Worm (Caenorhabditis elegans): ENCODE measurements around the gene K01A2.10.
"Not testable (repeated sequence)": the region's sequence is repeated elsewhere in the genome, so short reads cannot be mapped to it uniquely, and the experiment has no call there.

K01A2.10 gene

ce11 chrII:312110-312509 is 10.8 kb downstream of the K01A2.10 start, which contains the start of gene mps-2:
Gene mps-2 (minus strand): TSS chrII:312210.
- not testable (repeated sequence) for TF ChIP-seq B0336.3 (GFP tag; IDR thresholded peaks at IDR 0.05); unc-62 (GFP tag; optimal IDR thresholded peaks at IDR 0.05); madf-3 (GFP tag; IDR thresholded peaks at IDR 0.05)

DNA sequence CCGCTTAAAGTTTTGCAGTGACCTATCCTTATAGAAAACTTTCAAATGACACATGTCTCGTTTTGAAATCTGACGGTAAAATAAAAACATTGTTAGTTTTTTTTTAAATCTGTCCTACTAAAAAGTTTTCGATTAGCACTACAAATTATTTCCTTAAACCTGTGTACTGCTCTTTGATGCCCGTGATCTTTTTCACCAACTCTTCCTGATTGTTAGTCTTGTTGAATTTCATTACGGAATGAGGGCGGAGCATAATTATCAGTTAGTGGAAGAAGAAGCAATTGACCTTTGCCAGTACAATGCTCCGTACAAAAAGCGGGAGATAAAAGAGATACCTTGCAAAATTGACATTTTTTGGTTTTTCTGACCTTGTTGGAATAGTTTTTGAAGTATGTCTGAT is 15.7 kb downstream of the K01A2.10 start, which contains the start of gene K01A2.4:
TSS of gene K01A2.4 (plus strand) at position 301 of the 400 bp plus-strand sequence.
- no peak for TF ChIP-seq rpc-1 (optimal IDR thresholded peaks at IDR 0.05)
- no peak for TF ChIP-seq rpc-1 (tag; optimal IDR thresholded peaks at IDR 0.05)
- TF ChIP-seq unc-130 (GFP tag; optimal IDR thresholded peaks at IDR 0.05): no peak
- no peak for TF ChIP-seq sptf-2 (GFP tag; optimal IDR thresholded peaks at IDR 0.05)
- no peak for TF ChIP-seq ZK185.1 (tag; optimal IDR thresholded peaks at IDR 0.05; ENCODE audit: poor library complexity, severe bottlenecking)
- no peak for TF ChIP-seq dpl-1 (GFP tag; optimal IDR thresholded peaks at IDR 0.05)
- TF ChIP-seq ama-1 (optimal IDR thresholded peaks at IDR 0.05): no peak
- no peak for TF ChIP-seq ama-1 (GFP tag; optimal IDR thresholded peaks at IDR 0.05)
- TF ChIP-seq ztf-28 (GFP tag; IDR thresholded peaks at IDR 0.05): no peak
- TF ChIP-seq ztf-22 (GFP tag; optimal IDR thresholded peaks at IDR 0.05): no peak
- no peak for TF ChIP-seq dpff-1 (tag; optimal IDR thresholded peaks at IDR 0.05)
- no peak for TF ChIP-seq snpc-3.4 (tag; optimal IDR thresholded peaks at IDR 0.05)
- no peak for TF ChIP-seq ztf-25 (GFP tag; IDR thresholded peaks at IDR 0.05)
- TF ChIP-seq athp-1 (tag; optimal IDR thresholded peaks at IDR 0.05): no peak

DNA sequence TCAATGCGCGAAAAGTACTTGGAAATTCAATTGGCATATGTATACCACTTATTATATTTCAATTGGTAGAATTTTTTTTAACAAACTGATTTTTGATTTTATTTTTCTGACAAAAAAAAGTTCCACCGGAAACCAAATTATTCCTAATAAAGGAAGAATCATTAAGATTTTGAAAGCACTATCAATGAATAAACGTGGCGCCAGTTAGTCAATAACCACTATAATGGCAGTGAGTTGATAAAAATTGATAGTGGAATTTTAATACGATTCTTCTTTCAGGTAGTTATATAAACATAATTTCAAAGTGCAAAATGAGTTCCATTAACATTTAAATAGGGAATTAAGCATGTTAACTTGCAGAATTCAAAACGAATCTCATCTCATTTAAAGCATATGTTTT is 17.3 kb downstream of the K01A2.10 start, which contains the start of gene col-69:
TSS of gene col-69 (minus strand) at position 101 of the 400 bp plus-strand sequence.
- TF ChIP-seq Y95B8A.8 (GFP tag; IDR thresholded peaks at IDR 0.05) (no peak), him-1 (tag; optimal IDR thresholded peaks at IDR 0.05) (no peak), hsf-1 (GFP tag; IDR thresholded peaks at IDR 0.05) (no peak), let-526 (GFP tag; IDR thresholded peaks at IDR 0.05) (no peak), dox-1 (GFP tag; IDR thresholded peaks at IDR 0.05) (no peak), Y53G8AR.9 (GFP tag; conservative IDR thresholded peaks at IDR 0.05) (no peak), nfya-2 (GFP tag; IDR thresholded peaks at IDR 0.05) (no peak), T26A5.8 (tag; optimal IDR thresholded peaks at IDR 0.05) (no peak)

ce11 chrII:303927-304711 is 18.8 kb downstream of the K01A2.10 start:
- TF ChIP-seq B0019.2 (GFP tag; conservative IDR thresholded peaks at IDR 0.05) (no peak), zfh-2 (GFP tag; conservative IDR thresholded peaks at IDR 0.05) (peak; percentile 87), lin-40 (tag; optimal IDR thresholded peaks at IDR 0.05) (no peak), ztf-22 (GFP tag; optimal IDR thresholded peaks at IDR 0.05) (no peak), F57A8.1 (GFP tag; optimal IDR thresholded peaks at IDR 0.05) (no peak), egrh-3 (GFP tag; IDR thresholded peaks at IDR 0.05) (peak; percentile 23; the same call in 1 of the 2 replicates), Y95B8A.8 (GFP tag; IDR thresholded peaks at IDR 0.05) (no peak), hmg-20 (GFP tag; IDR thresholded peaks at IDR 0.05) (no peak), ceh-27 (GFP tag; optimal IDR thresholded peaks at IDR 0.05) (no peak), tbx-9 (tag; optimal IDR thresholded peaks at IDR 0.05; ENCODE audit: borderline replicate concordance) (no peak), ztf-28 (GFP tag; IDR thresholded peaks at IDR 0.05) (no peak), mel-28 (tag; optimal IDR thresholded peaks at IDR 0.05; ENCODE audit: borderline replicate concordance) (no peak), mxl-1 (tag; optimal IDR thresholded peaks at IDR 0.05) (no peak)
